Fruit fly (Drosophila melanogaster) whole organism, pupa: ENCODE data around the gene sob.

ENCODE experiments used
- CG10348 ChIP-seq: fragments of 200-800 bp; sonication (Bioruptor generic); IDR thresholded peaks from 2 replicates; pipeline ENCODE4 v1.3.6; 2022; ENCODE audit warnings: missing biosample characterization, missing genetic modification characterization
- CG12605 ChIP-seq: fragments of 200-800 bp; sonication (Bioruptor generic); IDR thresholded peaks from 2 replicates; pipeline ENCODE4 v1.3.6; 2022; ENCODE audit warnings: missing biosample characterization, missing genetic modification characterization
- CG13204 ChIP-seq: fragments of 200-800 bp; sonication (Bioruptor generic); optimal IDR thresholded peaks from 2 replicates; lab custom pipeline; 2018; ENCODE audit warnings: missing biosample characterization, mild to moderate bottlenecking, missing genetic modification characterization, moderate library complexity
- CG14655 ChIP-seq: fragments of 200-800 bp; sonication (Bioruptor generic); optimal IDR thresholded peaks from 3 replicates; lab custom pipeline; 2017; ENCODE audit warnings: mild to moderate bottlenecking, missing biosample characterization, missing genetic modification reagents, missing genetic modification characterization
- CG15710 ChIP-seq: fragments of 200-800 bp; sonication (Bioruptor generic); optimal IDR thresholded peaks from 2 replicates; lab custom pipeline; 2018; ENCODE audit warnings: missing biosample characterization, mild to moderate bottlenecking, missing genetic modification characterization, moderate library complexity
- CG17806 ChIP-seq: fragments of 200-800 bp; sonication (Bioruptor generic); optimal IDR thresholded peaks from 2 replicates; lab custom pipeline; 2018; ENCODE audit warnings: missing biosample characterization, mild to moderate bottlenecking, missing genetic modification characterization, moderate library complexity
- CG32121 ChIP-seq: fragments of 200-800 bp; sonication (Bioruptor generic); IDR thresholded peaks from 2 replicates; pipeline ENCODE4 v1.3.6; 2022; ENCODE audit warnings: missing biosample characterization, missing genetic modification characterization
- CG34367 ChIP-seq: fragments of 200-800 bp; sonication (Bioruptor generic); optimal IDR thresholded peaks from 2 replicates; lab custom pipeline; 2018; ENCODE audit warnings: missing biosample characterization, mild to moderate bottlenecking, missing genetic modification characterization
- CG4496 ChIP-seq: fragments of 200-800 bp; sonication (Bioruptor generic); IDR thresholded peaks from 3 replicates; pipeline ENCODE4 v1.3.6; 2022; ENCODE audit warnings: missing biosample characterization, missing genetic modification characterization
- CG8159 ChIP-seq: fragments of 200-800 bp; sonication (Bioruptor generic); optimal IDR thresholded peaks from 3 replicates; lab custom pipeline; 2018; ENCODE audit warnings: missing biosample characterization, mild to moderate bottlenecking, missing genetic modification characterization, moderate library complexity
- CG8301 ChIP-seq: fragments of 200-800 bp; sonication (Bioruptor generic); optimal IDR thresholded peaks from 2 replicates; lab custom pipeline; 2018; ENCODE audit warnings: missing biosample characterization, mild to moderate bottlenecking, missing genetic modification characterization
- CG9948 ChIP-seq: fragments of 200-800 bp; sonication (Bioruptor generic); optimal IDR thresholded peaks from 2 replicates; lab custom pipeline; 2018; ENCODE audit warnings: missing biosample characterization, mild to moderate bottlenecking, missing genetic modification characterization, moderate library complexity
- D1 ChIP-seq: fragments of 200-800 bp; sonication (Bioruptor generic); optimal IDR thresholded peaks from 2 replicates; lab custom pipeline; 2018; ENCODE audit warnings: missing biosample characterization, mild to moderate bottlenecking, missing genetic modification characterization, moderate library complexity
- EcR ChIP-seq: fragments of 200-800 bp; sonication (Bioruptor generic); optimal IDR thresholded peaks from 3 replicates; lab custom pipeline; 2019; ENCODE audit warnings: missing biosample characterization, missing genetic modification characterization, mild to moderate bottlenecking, moderate library complexity, missing genetic modification reagents
- Ets98B ChIP-seq: fragments of 200-800 bp; sonication (Bioruptor generic); IDR thresholded peaks from 2 replicates; pipeline ENCODE4 v1.3.6; 2022; ENCODE audit warnings: missing biosample characterization, missing genetic modification characterization
- Pif1A ChIP-seq: fragments of 200-800 bp; sonication (Bioruptor generic); optimal IDR thresholded peaks from 3 replicates; lab custom pipeline; 2016; ENCODE audit warnings: missing biosample characterization, missing genetic modification characterization
- Pif1B ChIP-seq: fragments of 200-800 bp; sonication (Bioruptor generic); optimal IDR thresholded peaks from 3 replicates; lab custom pipeline; 2016; ENCODE audit warnings: missing biosample characterization, missing genetic modification characterization
- Snoo ChIP-seq: fragments of 200-800 bp; sonication (Bioruptor generic); optimal IDR thresholded peaks from 3 replicates; lab custom pipeline; 2017; ENCODE audit warnings: missing biosample characterization, mild to moderate bottlenecking, missing genetic modification characterization, inconsistent platforms
- fd96Ca ChIP-seq: fragments of 200-800 bp; sonication (Bioruptor generic); IDR thresholded peaks from 3 replicates; pipeline ENCODE4 v1.3.6; 2022; ENCODE audit warnings: missing biosample characterization, missing genetic modification characterization
- gl ChIP-seq: fragments of 200-800 bp; sonication (Bioruptor generic); optimal IDR thresholded peaks from 2 replicates; lab custom pipeline; 2018; ENCODE audit warnings: missing biosample characterization, mild to moderate bottlenecking, missing genetic modification characterization
- rn ChIP-seq: fragments of 200-800 bp; sonication (Bioruptor generic); IDR thresholded peaks from 2 replicates; pipeline ENCODE4 v1.3.6; 2022; ENCODE audit warnings: missing biosample characterization, missing genetic modification characterization

sob gene

dm6 chr2L:3580668-3581172, at the start of gene sob:
Gene sob, minus strand, starts transcription at chr2L:3580769.
- TF ChIP-seq Ets98B (GFP tag; lab: Robert Waterston, UW) (peak; percentile 77; the same call in 1 of the 2 replicates), fd96Ca (GFP tag; lab: Robert Waterston, UW) (peak; percentile 84), CG8159 (tag; lab: Kevin White, UChicago) (peak; percentile 18), CG15710 (tag; lab: Kevin White, UChicago) (no peak), CG17806 (tag; lab: Kevin White, UChicago) (no peak), Snoo (tag; lab: Kevin White, UChicago) (no peak), CG32121 (GFP tag; lab: Robert Waterston, UW) (peak; percentile 52; the same call in 1 of the 2 replicates), Pif1A (GFP tag; lab: Kevin White, UChicago) (peak; percentile 61), CG4496 (GFP tag; lab: Robert Waterston, UW) (0 out of 3 replicates have a peak, but pooled peaks have one; percentile 45), Pif1B (GFP tag; lab: Kevin White, UChicago) (peak; percentile 66), D1 (tag; lab: Kevin White, UChicago) (no peak), CG14655 (GFP tag; lab: Kevin White, UChicago) (no peak), EcR (GFP tag; lab: Kevin White, UChicago) (peak; percentile 90), CG34367 (tag; lab: Kevin White, UChicago) (no peak), CG13204 (peak; percentile 39), CG8301 (tag; lab: Kevin White, UChicago) (no peak), CG9948 (tag; lab: Kevin White, UChicago) (no peak), gl (tag; lab: Kevin White, UChicago) (peak; percentile 8), rn (no peak), CG10348 (no peak), CG12605 (peak; percentile 40; the same call in 1 of the 2 replicates)

DNA sequence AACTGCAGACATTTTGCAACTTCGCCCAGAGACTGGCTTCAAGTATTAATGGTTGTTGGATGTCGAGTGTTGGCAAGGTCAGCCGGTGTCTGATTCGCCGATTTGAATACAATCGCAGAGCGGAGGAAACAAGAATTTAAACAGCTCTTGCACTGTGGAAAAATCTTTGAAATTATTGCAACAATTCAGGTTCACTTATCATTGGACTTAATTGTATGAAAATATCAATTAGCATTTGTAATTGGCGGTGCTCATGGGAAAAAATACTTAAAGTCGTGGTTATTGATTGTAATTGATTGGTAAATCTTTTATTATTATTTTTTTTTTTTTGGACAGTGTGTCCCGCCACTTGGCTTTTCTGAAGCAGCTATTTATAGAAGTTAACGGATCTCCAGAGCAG, 48.9 kb upstream of the sob start:
- peak; percentile 19 for TF ChIP-seq CG14655 (GFP tag; lab: Kevin White, UChicago)
- TF ChIP-seq Snoo (tag; lab: Kevin White, UChicago) = peak; percentile 74
- TF ChIP-seq D1 (tag; lab: Kevin White, UChicago) = peak; percentile 17
- TF ChIP-seq CG13204 = peak; percentile 64
- no peak for TF ChIP-seq gl (tag; lab: Kevin White, UChicago)
- peak; percentile 85 for TF ChIP-seq Pif1A (GFP tag; lab: Kevin White, UChicago)
- TF ChIP-seq Pif1B (GFP tag; lab: Kevin White, UChicago) = peak; percentile 79
- TF ChIP-seq fd96Ca (GFP tag; lab: Robert Waterston, UW) = peak; percentile 40; the same call in 1 of the 3 replicates
- peak; percentile 91 for TF ChIP-seq CG15710 (tag; lab: Kevin White, UChicago)
- TF ChIP-seq CG12605 = peak; percentile 59; the same call in 1 of the 2 replicates
- no peak for TF ChIP-seq CG8301 (tag; lab: Kevin White, UChicago)
- TF ChIP-seq CG8159 (tag; lab: Kevin White, UChicago) = peak; percentile 88
- TF ChIP-seq CG32121 (GFP tag; lab: Robert Waterston, UW) = peak; percentile 72
- peak; percentile 16; the same call in 1 of the 2 replicates for TF ChIP-seq rn
- TF ChIP-seq CG34367 (tag; lab: Kevin White, UChicago) = peak; percentile 75
- no peak for TF ChIP-seq CG10348
- peak; percentile 79 for TF ChIP-seq CG17806 (tag; lab: Kevin White, UChicago)
- peak; percentile 67 for TF ChIP-seq EcR (GFP tag; lab: Kevin White, UChicago)
- TF ChIP-seq CG4496 (GFP tag; lab: Robert Waterston, UW) = peak; percentile 72; the same call in 2 of the 3 replicates
- TF ChIP-seq Ets98B (GFP tag; lab: Robert Waterston, UW) = peak; percentile 62
- TF ChIP-seq CG9948 (tag; lab: Kevin White, UChicago) = peak; percentile 73

DNA sequence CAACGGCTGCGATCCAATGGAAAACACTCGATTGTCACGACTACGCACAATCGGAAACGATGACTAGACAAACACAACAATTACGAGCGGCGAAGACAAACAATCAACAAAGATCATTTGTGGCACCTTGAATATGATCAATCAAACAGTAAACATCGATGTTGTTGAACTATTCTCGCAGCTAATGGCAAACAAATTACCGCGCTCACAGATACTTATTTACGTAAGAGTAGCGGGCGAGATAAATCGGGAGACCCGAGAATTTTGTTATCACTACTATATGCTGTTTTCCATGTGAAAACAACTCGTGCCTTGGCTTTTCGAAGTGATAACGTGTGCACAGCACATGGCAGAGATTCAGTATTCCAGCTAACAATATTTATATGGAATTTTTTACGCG, 48.2 kb upstream of the sob start:
- TF ChIP-seq CG14655 (GFP tag; lab: Kevin White, UChicago) = no peak
- TF ChIP-seq Snoo (tag; lab: Kevin White, UChicago) = no peak
- no peak for TF ChIP-seq CG32121 (GFP tag; lab: Robert Waterston, UW)
- no peak for TF ChIP-seq rn
- TF ChIP-seq fd96Ca (GFP tag; lab: Robert Waterston, UW) = no peak
- TF ChIP-seq Ets98B (GFP tag; lab: Robert Waterston, UW) = no peak
- no peak for TF ChIP-seq CG17806 (tag; lab: Kevin White, UChicago)
- no peak for TF ChIP-seq CG34367 (tag; lab: Kevin White, UChicago)
- TF ChIP-seq CG15710 (tag; lab: Kevin White, UChicago) = no peak
- TF ChIP-seq Pif1A (GFP tag; lab: Kevin White, UChicago) = no peak
- no peak for TF ChIP-seq gl (tag; lab: Kevin White, UChicago)
- no peak for TF ChIP-seq CG10348
- no peak for TF ChIP-seq CG13204
- no peak for TF ChIP-seq Pif1B (GFP tag; lab: Kevin White, UChicago)

DNA sequence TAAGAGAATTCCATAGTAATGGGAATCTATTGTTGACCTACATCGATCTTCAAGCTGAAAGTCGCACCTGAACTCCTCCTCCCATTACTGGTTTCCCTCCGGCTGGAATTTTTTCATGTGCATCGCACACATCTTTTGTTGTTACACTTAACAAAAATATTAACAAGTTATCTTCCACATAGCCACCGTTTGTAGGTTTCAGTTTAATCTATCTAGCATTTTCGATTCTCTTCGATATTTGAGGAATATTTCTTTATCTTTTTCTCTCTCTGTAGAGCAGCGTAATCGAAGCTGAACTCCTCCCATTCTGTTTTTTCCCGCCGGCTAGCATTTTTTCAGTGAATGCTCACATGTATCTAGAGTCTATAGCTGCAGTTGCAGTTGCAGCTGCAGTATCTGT, 44.2 kb upstream of the sob start:
- TF ChIP-seq D1 (tag; lab: Kevin White, UChicago) (no peak), Snoo (tag; lab: Kevin White, UChicago) (no peak), CG15710 (tag; lab: Kevin White, UChicago) (no peak), CG34367 (tag; lab: Kevin White, UChicago) (no peak), rn (0 out of 2 replicates have a peak, but pooled peaks have one; percentile 10), CG8301 (tag; lab: Kevin White, UChicago) (peak; percentile 70), CG13204 (no peak), CG8159 (tag; lab: Kevin White, UChicago) (no peak), CG17806 (tag; lab: Kevin White, UChicago) (peak; percentile 21), CG12605 (peak; percentile 44; the same call in 1 of the 2 replicates), fd96Ca (GFP tag; lab: Robert Waterston, UW) (peak; percentile 36; the same call in 1 of the 3 replicates), CG9948 (tag; lab: Kevin White, UChicago) (no peak), Ets98B (GFP tag; lab: Robert Waterston, UW) (peak; percentile 61), Pif1B (GFP tag; lab: Kevin White, UChicago) (no peak), CG4496 (GFP tag; lab: Robert Waterston, UW) (peak; percentile 76), CG32121 (GFP tag; lab: Robert Waterston, UW) (0 out of 2 replicates have a peak, but pooled peaks have one; percentile 41), CG14655 (GFP tag; lab: Kevin White, UChicago) (no peak)
